Worm (Caenorhabditis elegans) whole organism, L4 larva: ENCODE measurements around the gene dsb-2.

ENCODE experiments used
- R02D3.7 ChIP-seq: fragments of 150-350 bp; sonication (generic microtip); optimal IDR thresholded peaks from 3 replicates; lab custom pipeline; 2014; ENCODE audit warnings: missing biosample characterization, missing genetic modification characterization
- aha-1 ChIP-seq: fragments of 150-350 bp; peaks from one replicate; lab custom pipeline; 2014; ENCODE audit warnings: missing biosample characterization, missing genetic modification characterization
- arid-1 ChIP-seq: fragments of 200-800 bp; sonication (Bioruptor generic); conservative IDR thresholded peaks from 2 replicates; pipeline ENCODE4 v1.3.6; 2022; ENCODE audit warnings: missing genetic modification reagents, missing genetic modification characterization, missing compliant biosample characterization
- ceh-28 ChIP-seq: fragments of 150-350 bp; optimal IDR thresholded peaks from 2 replicates; lab custom pipeline; 2014; ENCODE audit warnings: missing biosample characterization, missing genetic modification reagents, missing genetic modification characterization
- cey-2 ChIP-seq: sonication (generic microtip); optimal IDR thresholded peaks from 3 replicates; lab custom pipeline; 2017; ENCODE audit warnings: missing genetic modification characterization, mild to moderate bottlenecking, missing compliant biosample characterization, antibody characterized with exemption, borderline replicate concordance; ENCODE audit not compliant: insufficient read depth
- daf-16 ChIP-seq, 3 experiments: sonication (generic microtip); optimal IDR thresholded peaks; 2 replicates each; lab custom pipeline; 2016 to 2017; ENCODE audit warnings: missing genetic modification characterization in 3 of 3, missing genetic modification reagents in 3 of 3, mild to moderate bottlenecking in 2 of 3, missing compliant biosample characterization in 2 of 3, missing biosample characterization in 1 of 3, moderate library complexity in 1 of 3
- daf-19 ChIP-seq: fragments of 200-800 bp; sonication (Bioruptor generic); conservative IDR thresholded peaks from 2 replicates; pipeline ENCODE4 v1.3.6; 2022; ENCODE audit warnings: missing genetic modification characterization, missing compliant biosample characterization
- dmd-6 ChIP-seq: fragments of 200-800 bp; sonication (Bioruptor generic); IDR thresholded peaks from 2 replicates; pipeline ENCODE4 v1.3.6; 2022; ENCODE audit warnings: missing genetic modification reagents, missing genetic modification characterization, missing compliant biosample characterization
- egl-27 ChIP-seq: sonication (generic microtip); optimal IDR thresholded peaks from 3 replicates; lab custom pipeline; 2017; ENCODE audit warnings: missing biosample characterization, missing genetic modification reagents, missing genetic modification characterization
- fkh-10 ChIP-seq: fragments of 150-350 bp; optimal IDR thresholded peaks from 2 replicates; lab custom pipeline; 2014; ENCODE audit warnings: missing biosample characterization, missing genetic modification reagents, missing genetic modification characterization
- gei-8 ChIP-seq: fragments of 200-800 bp; sonication (Bioruptor generic); optimal IDR thresholded peaks from 2 replicates; lab custom pipeline; 2018; ENCODE audit warnings: mild to moderate bottlenecking, missing genetic modification characterization, missing compliant biosample characterization
- lin-38 ChIP-seq: fragments of 200-800 bp; sonication (Bioruptor generic); IDR thresholded peaks from 2 replicates; pipeline ENCODE4 v1.3.6; 2022; ENCODE audit warnings: missing genetic modification reagents, missing genetic modification characterization, missing compliant biosample characterization
- lsy-2 ChIP-seq, 2 experiments: fragments of 150-350 bp in 1 of 2; sonication (generic microtip) in 1 of 2; optimal IDR thresholded peaks; 2 replicates each; lab custom pipeline; 2014 to 2017; ENCODE audit warnings: missing biosample characterization in 2 of 2, missing genetic modification characterization in 2 of 2
- madf-5 ChIP-seq, 2 experiments: fragments of 200-800 bp; sonication (Bioruptor generic); IDR thresholded peaks; 2 replicates each; pipeline ENCODE4 v1.3.6; 2022; ENCODE audit warnings: missing compliant biosample characterization in 2 of 2, missing genetic modification characterization in 2 of 2
- mdl-1 ChIP-seq, 2 experiments: fragments of 150-350 bp in 1 of 2; sonication (generic microtip) in 1 of 2; optimal IDR thresholded peaks; 2 replicates each; lab custom pipeline; 2014 to 2017; ENCODE audit warnings: missing biosample characterization in 2 of 2, missing genetic modification characterization in 2 of 2
- mxl-2 ChIP-seq: fragments of 200-800 bp; sonication (Bioruptor generic); conservative IDR thresholded peaks from 2 replicates; pipeline ENCODE4 v1.3.6; 2022; ENCODE audit warnings: missing genetic modification reagents, missing genetic modification characterization, missing compliant biosample characterization
- nhr-10 ChIP-seq: fragments of 150-350 bp; optimal IDR thresholded peaks from 2 replicates; lab custom pipeline; 2014; ENCODE audit warnings: missing biosample characterization, missing genetic modification characterization
- nhr-41 ChIP-seq: fragments of 200-800 bp; sonication (Bioruptor generic); IDR thresholded peaks from 2 replicates; pipeline ENCODE4 v1.3.6; 2022; ENCODE audit warnings: missing genetic modification reagents, missing genetic modification characterization, missing compliant biosample characterization
- nhr-76 ChIP-seq: fragments of 150-350 bp; optimal IDR thresholded peaks from 2 replicates; lab custom pipeline; 2014; ENCODE audit warnings: missing biosample characterization, missing genetic modification characterization
- nhr-77 ChIP-seq: fragments of 150-350 bp; optimal IDR thresholded peaks from 2 replicates; lab custom pipeline; 2014; ENCODE audit warnings: missing biosample characterization, missing genetic modification characterization
- pha-4 ChIP-seq, 2 experiments: fragments of 150-350 bp in 1 of 2; fragments of 200-800 bp in 1 of 2; sonication (Bioruptor generic) in 1 of 2; IDR thresholded peaks in 1 of 2; optimal IDR thresholded peaks in 1 of 2; 2 replicates each; pipeline versions ENCODE4 v1.3.6 to Lab custom; 2014 to 2022; ENCODE audit warnings: missing genetic modification characterization in 2 of 2, missing genetic modification reagents in 2 of 2, missing biosample characterization in 1 of 2, missing compliant biosample characterization in 1 of 2
- rbr-2 ChIP-seq: sonication (generic microtip); optimal IDR thresholded peaks from 2 replicates; lab custom pipeline; 2016; ENCODE audit warnings: missing genotype, missing genetic modification characterization, missing compliant biosample characterization
- snpc-4 ChIP-seq: fragments of 150-350 bp; optimal IDR thresholded peaks from 2 replicates; lab custom pipeline; 2014; ENCODE audit warnings: missing biosample characterization, missing genetic modification characterization
- spr-3 ChIP-seq: fragments of 200-800 bp; sonication (Bioruptor generic); optimal IDR thresholded peaks from 2 replicates; lab custom pipeline; 2018; ENCODE audit warnings: mild to moderate bottlenecking, missing genetic modification characterization, missing compliant biosample characterization
- tag-97 ChIP-seq: fragments of 200-800 bp; sonication (Bioruptor generic); IDR thresholded peaks from 2 replicates; pipeline ENCODE4 v1.3.6; 2022; ENCODE audit warnings: missing genetic modification characterization, missing compliant biosample characterization
- unc-130 ChIP-seq: sonication (generic microtip); optimal IDR thresholded peaks from 2 replicates; lab custom pipeline; 2016; ENCODE audit warnings: missing genetic modification reagents, missing genetic modification characterization, missing compliant biosample characterization
- unc-62 ChIP-seq, 3 experiments: fragments of 150-350 bp in 1 of 3; sonication (generic microtip); optimal IDR thresholded peaks in 2 of 3; peaks in 1 of 3; 1 replicate in 1 of 3; 2 replicates in 2 of 3; lab custom pipeline; 2014 to 2017; ENCODE audit warnings: missing biosample characterization in 3 of 3, missing genetic modification characterization in 3 of 3, missing genetic modification reagents in 3 of 3, missing genotype in 1 of 3
- vab-7 ChIP-seq: fragments of 200-800 bp; sonication (Bioruptor generic); IDR thresholded peaks from 2 replicates; pipeline ENCODE4 v1.3.6; 2022; ENCODE audit warnings: missing genetic modification reagents, missing genetic modification characterization, missing compliant biosample characterization
- zip-11 ChIP-seq: fragments of 200-800 bp; sonication (Bioruptor generic); IDR thresholded peaks from 2 replicates; pipeline ENCODE4 v1.3.6; 2022; ENCODE audit warnings: missing genetic modification characterization, missing compliant biosample characterization
- zip-2 ChIP-seq: fragments of 150-350 bp; optimal IDR thresholded peaks from 2 replicates; lab custom pipeline; 2014; ENCODE audit warnings: missing biosample characterization, missing genetic modification characterization
- ztf-11 ChIP-seq: fragments of 150-350 bp; optimal IDR thresholded peaks from 2 replicates; lab custom pipeline; 2014; ENCODE audit warnings: missing biosample characterization, missing genetic modification characterization
- ztf-7 ChIP-seq: fragments of 150-350 bp; optimal IDR thresholded peaks from 2 replicates; lab custom pipeline; 2014; ENCODE audit warnings: missing biosample characterization, missing genetic modification characterization

The dsb-2 gene

DNA sequence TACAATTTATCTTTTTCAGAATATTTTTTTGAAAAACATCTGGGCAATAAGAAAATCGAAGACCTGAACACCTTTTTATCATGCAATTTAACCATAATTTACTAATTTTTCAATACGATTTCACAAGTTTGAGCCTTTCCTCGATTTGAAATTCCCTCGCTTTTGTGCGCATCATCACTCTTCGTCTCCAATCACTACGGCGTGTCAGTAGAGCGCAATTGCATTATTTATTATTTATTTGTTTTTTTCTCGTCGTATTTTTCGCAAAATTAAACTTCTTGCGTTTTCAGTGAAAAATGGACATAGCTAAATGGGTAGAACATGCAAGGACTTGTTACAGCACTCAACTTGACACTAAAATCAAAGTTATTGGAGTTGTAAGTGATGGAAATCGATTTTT, 30.2 kb downstream of the dsb-2 start, which contains the start of gene smg-8 (continued):
- no peak for TF ChIP-seq daf-19 (GFP tag; lab: Robert Waterston, UW)

DNA sequence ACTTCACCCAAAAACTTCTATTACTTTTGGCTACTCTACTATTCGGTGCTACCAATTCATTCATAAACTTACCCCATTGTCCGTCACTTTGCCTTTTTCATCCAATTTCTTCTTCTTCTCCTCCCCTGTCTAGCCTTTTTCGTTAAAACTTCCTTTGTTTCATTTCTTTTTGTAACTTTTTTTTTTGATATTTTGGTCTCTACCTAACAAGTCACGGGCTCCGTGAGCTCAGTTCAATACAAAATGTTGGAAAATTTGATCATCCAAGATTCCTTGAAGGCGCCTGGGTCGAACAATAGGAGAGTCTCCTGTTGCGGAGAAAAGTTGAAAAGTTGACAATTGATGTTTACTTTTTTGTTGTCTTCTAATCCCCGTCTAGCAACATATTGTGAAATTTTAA, 41.0 kb downstream of the dsb-2 start:
- TF ChIP-seq aha-1 (peak; percentile 50), ztf-11 (tag; lab: Kevin White, UChicago) (no peak), ztf-7 (tag; lab: Kevin White, UChicago) (no peak), snpc-4 (tag; lab: Kevin White, UChicago) (no peak), vab-7 (GFP tag; lab: Robert Waterston, UW) (no peak), nhr-41 (GFP tag; lab: Robert Waterston, UW) (no peak), nhr-76 (tag; lab: Kevin White, UChicago) (no peak), rbr-2 (tag; lab: Kevin White, UChicago) (no peak), pha-4 (GFP tag; IDR thresholded peaks at IDR 0.05; lab: Robert Waterston, UW) (no peak), pha-4 (tag; optimal IDR thresholded peaks at IDR 0.05; lab: Kevin White, UChicago) (no peak), zip-2 (tag; lab: Kevin White, UChicago) (no peak), madf-5 (GFP tag; IDR thresholded peaks at IDR 0.05; lab: Robert Waterston, UW) (no peak), dmd-6 (no peak), ceh-28 (tag; lab: Kevin White, UChicago) (no peak), tag-97 (no peak), lsy-2 (tag; optimal IDR thresholded peaks at IDR 0.05; lab: Kevin White, UChicago) (no peak), unc-130 (GFP tag; lab: Kevin White, UChicago) (no peak), fkh-10 (GFP tag; lab: Kevin White, UChicago) (peak; percentile 45)

DNA sequence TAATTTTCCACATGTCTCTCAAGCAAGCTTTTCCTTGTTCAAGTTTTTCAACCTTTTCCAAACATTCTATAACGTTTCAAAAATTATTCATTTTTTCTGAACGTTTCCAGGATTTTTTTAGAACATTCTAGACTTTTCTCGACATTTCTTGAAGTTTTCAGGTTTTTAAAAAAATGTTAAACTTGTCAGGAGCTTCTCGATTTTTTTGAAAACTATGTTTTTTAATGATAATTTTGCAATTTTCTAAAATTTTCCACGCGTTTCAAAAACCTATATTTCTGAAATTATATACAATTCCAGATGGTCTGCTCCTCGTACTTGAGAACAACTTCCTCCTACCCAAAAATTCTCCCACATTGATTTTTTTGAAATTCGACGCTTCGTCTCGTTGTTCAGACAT, 44.4 kb downstream of the dsb-2 start, which contains the start of gene dmsr-6:
dmsr-6 (plus strand) TSS at position 301 of the 400 bp plus-strand sequence.
- TF ChIP-seq cey-2 (tag; lab: Kevin White, UChicago), result no peak
- no peak for TF ChIP-seq spr-3 (GFP tag; lab: Kevin White, UChicago)
- no peak for TF ChIP-seq zip-11 (GFP tag; lab: Robert Waterston, UW)
- TF ChIP-seq unc-62 (GFP tag; optimal IDR thresholded peaks at IDR 0.05 in 1 of 2; lab: Kevin White, UChicago), result no peak
- TF ChIP-seq unc-62 (tag; optimal IDR thresholded peaks at IDR 0.05; lab: Kevin White, UChicago), result no peak
- TF ChIP-seq daf-16 (GFP tag; optimal IDR thresholded peaks at IDR 0.05; lab: Kevin White, UChicago), result no peak
- no peak for TF ChIP-seq daf-16 (tag; optimal IDR thresholded peaks at IDR 0.05; lab: Kevin White, UChicago)
- TF ChIP-seq lin-38 (GFP tag; lab: Robert Waterston, UW), result no peak
- no peak for TF ChIP-seq mxl-2 (GFP tag; lab: Robert Waterston, UW)
- no peak for TF ChIP-seq mdl-1 (tag; optimal IDR thresholded peaks at IDR 0.05; lab: Kevin White, UChicago)
- no peak for TF ChIP-seq nhr-10 (tag; lab: Kevin White, UChicago)
- TF ChIP-seq R02D3.7 (tag; lab: Kevin White, UChicago), result no peak
- no peak for TF ChIP-seq gei-8 (GFP tag; lab: Kevin White, UChicago)
- no peak for TF ChIP-seq nhr-77 (tag; lab: Kevin White, UChicago)
- TF ChIP-seq arid-1 (GFP tag; lab: Robert Waterston, UW), result no peak
- no peak for TF ChIP-seq egl-27 (tag; lab: Kevin White, UChicago)
- TF ChIP-seq madf-5 (GFP tag; IDR thresholded peaks at IDR 0.05; lab: Robert Waterston, UW), result no peak
- TF ChIP-seq nhr-76 (tag; lab: Kevin White, UChicago), result no peak
- TF ChIP-seq, all 104 proteins: peak for 0
